Worm (Caenorhabditis elegans) whole organism, L3 larva: ENCODE measurements around the gene F41E6.12.

Experiments used
- ZK546.5 ChIP-seq: sonication (generic microtip); optimal IDR thresholded peaks from 2 replicates; lab custom pipeline; 2017; ENCODE audit warnings: missing biosample characterization, missing genetic modification characterization
- aly-2 ChIP-seq: fragments of 150-350 bp; optimal IDR thresholded peaks from 2 replicates; lab custom pipeline; 2014; ENCODE audit warnings: missing biosample characterization, missing genetic modification characterization
- daf-12 ChIP-seq: fragments of 150-350 bp; optimal IDR thresholded peaks from 2 replicates; lab custom pipeline; 2014; ENCODE audit warnings: missing biosample characterization, missing genetic modification reagents, missing genetic modification characterization
- egl-5 ChIP-seq: fragments of 150-350 bp; optimal IDR thresholded peaks from 2 replicates; lab custom pipeline; 2017; ENCODE audit warnings: missing biosample characterization, missing genetic modification reagents, missing genetic modification characterization, inconsistent platforms
- elt-1 ChIP-seq: fragments of 150-350 bp; optimal IDR thresholded peaks from 2 replicates; lab custom pipeline; 2014; ENCODE audit warnings: missing biosample characterization, missing genetic modification characterization
- elt-2 ChIP-seq: sonication (generic microtip); optimal IDR thresholded peaks from 2 replicates; lab custom pipeline; 2016; ENCODE audit warnings: missing genetic modification reagents, mild to moderate bottlenecking, missing genetic modification characterization, missing compliant biosample characterization
- elt-3 ChIP-seq, 3 experiments: fragments of 150-350 bp in 1 of 3; sonication (generic microtip) in 2 of 3; optimal IDR thresholded peaks; 2 replicates in 2 of 3; 4 replicates in 1 of 3; lab custom pipeline; 2014 to 2017; ENCODE audit warnings: missing biosample characterization in 3 of 3, missing genetic modification characterization in 3 of 3
- eor-1 ChIP-seq, 2 experiments: fragments of 150-350 bp; optimal IDR thresholded peaks; 2 replicates each; lab custom pipeline; 2014 to 2018; ENCODE audit warnings: missing biosample characterization in 2 of 2, missing genetic modification characterization in 2 of 2
- fkh-2 ChIP-seq: fragments of 150-350 bp; optimal IDR thresholded peaks from 2 replicates; lab custom pipeline; 2014; ENCODE audit warnings: missing biosample characterization, missing genetic modification reagents, missing genetic modification characterization
- jun-1 ChIP-seq: fragments of 150-350 bp; optimal IDR thresholded peaks from 2 replicates; lab custom pipeline; 2014; ENCODE audit warnings: missing biosample characterization, missing genetic modification reagents, missing genetic modification characterization
- lin-15B ChIP-seq: fragments of 150-350 bp; optimal IDR thresholded peaks from 2 replicates; lab custom pipeline; 2014; ENCODE audit warnings: missing biosample characterization, missing genetic modification characterization
- lin-39 ChIP-seq: fragments of 150-350 bp; optimal IDR thresholded peaks from 2 replicates; lab custom pipeline; 2018; ENCODE audit warnings: missing biosample characterization, missing genetic modification reagents, missing genetic modification characterization
- lsy-12 ChIP-seq: sonication (generic microtip); optimal IDR thresholded peaks from 2 replicates; lab custom pipeline; 2016; ENCODE audit warnings: mild to moderate bottlenecking, missing genetic modification characterization, missing compliant biosample characterization
- mml-1 ChIP-seq: fragments of 150-350 bp; sonication (generic microtip); optimal IDR thresholded peaks from 3 replicates; lab custom pipeline; 2014; ENCODE audit warnings: missing biosample characterization, missing genetic modification characterization
- nfya-1 ChIP-seq: sonication (generic microtip); optimal IDR thresholded peaks from 2 replicates; lab custom pipeline; 2017; ENCODE audit warnings: missing genetic modification characterization, mild to moderate bottlenecking, missing compliant biosample characterization, antibody characterized with exemption, moderate library complexity; ENCODE audit not compliant: insufficient read depth
- nhr-12 ChIP-seq: fragments of 150-350 bp; optimal IDR thresholded peaks from 2 replicates; lab custom pipeline; 2014; ENCODE audit warnings: missing biosample characterization, missing genetic modification characterization
- nhr-23 ChIP-seq: fragments of 150-350 bp; optimal IDR thresholded peaks from 2 replicates; lab custom pipeline; 2014; ENCODE audit warnings: missing biosample characterization, missing genetic modification reagents, missing genetic modification characterization
- nhr-25 ChIP-seq: sonication (generic microtip); optimal IDR thresholded peaks from 2 replicates; lab custom pipeline; 2017; ENCODE audit warnings: missing biosample characterization, missing genetic modification characterization
- nhr-28 ChIP-seq: fragments of 150-350 bp; optimal IDR thresholded peaks from 2 replicates; lab custom pipeline; 2014; ENCODE audit warnings: missing biosample characterization, missing genetic modification characterization
- nhr-76 ChIP-seq: fragments of 150-350 bp; sonication (generic microtip); optimal IDR thresholded peaks from 5 replicates; lab custom pipeline; 2014; ENCODE audit warnings: missing biosample characterization, missing genetic modification characterization
- pha-4 ChIP-seq: fragments of 150-350 bp; optimal IDR thresholded peaks from 2 replicates; lab custom pipeline; 2014; ENCODE audit warnings: missing biosample characterization, missing genetic modification reagents, missing genetic modification characterization
- pqm-1 ChIP-seq: fragments of 150-350 bp; optimal IDR thresholded peaks from 2 replicates; lab custom pipeline; 2017; ENCODE audit warnings: missing biosample characterization, missing genetic modification characterization, inconsistent platforms
- sea-2 ChIP-seq: fragments of 150-350 bp; sonication (generic microtip); optimal IDR thresholded peaks from 4 replicates; lab custom pipeline; 2014; ENCODE audit warnings: missing biosample characterization, missing genetic modification reagents, missing genetic modification characterization
- skn-1 ChIP-seq: fragments of 150-350 bp; optimal IDR thresholded peaks from 2 replicates; lab custom pipeline; 2014; ENCODE audit warnings: missing biosample characterization, missing genetic modification characterization
- tbx-2 ChIP-seq: sonication (generic microtip); optimal IDR thresholded peaks from 2 replicates; lab custom pipeline; 2016; ENCODE audit warnings: mild to moderate bottlenecking, missing genetic modification characterization, missing compliant biosample characterization
- unc-62 ChIP-seq: fragments of 150-350 bp; sonication (generic microtip); optimal IDR thresholded peaks from 4 replicates; lab custom pipeline; 2014; ENCODE audit warnings: missing biosample characterization, missing genetic modification reagents, missing genetic modification characterization
- zag-1 ChIP-seq: fragments of 150-350 bp; optimal IDR thresholded peaks from 2 replicates; lab custom pipeline; 2014; ENCODE audit warnings: missing biosample characterization, missing genetic modification characterization
- ztf-11 ChIP-seq: fragments of 150-350 bp; optimal IDR thresholded peaks from 2 replicates; lab custom pipeline; 2014; ENCODE audit warnings: missing biosample characterization, missing genetic modification characterization
- ztf-4 ChIP-seq: fragments of 150-350 bp; optimal IDR thresholded peaks from 2 replicates; lab custom pipeline; 2014; ENCODE audit warnings: missing biosample characterization, missing genetic modification characterization

F41E6.12 gene

DNA sequence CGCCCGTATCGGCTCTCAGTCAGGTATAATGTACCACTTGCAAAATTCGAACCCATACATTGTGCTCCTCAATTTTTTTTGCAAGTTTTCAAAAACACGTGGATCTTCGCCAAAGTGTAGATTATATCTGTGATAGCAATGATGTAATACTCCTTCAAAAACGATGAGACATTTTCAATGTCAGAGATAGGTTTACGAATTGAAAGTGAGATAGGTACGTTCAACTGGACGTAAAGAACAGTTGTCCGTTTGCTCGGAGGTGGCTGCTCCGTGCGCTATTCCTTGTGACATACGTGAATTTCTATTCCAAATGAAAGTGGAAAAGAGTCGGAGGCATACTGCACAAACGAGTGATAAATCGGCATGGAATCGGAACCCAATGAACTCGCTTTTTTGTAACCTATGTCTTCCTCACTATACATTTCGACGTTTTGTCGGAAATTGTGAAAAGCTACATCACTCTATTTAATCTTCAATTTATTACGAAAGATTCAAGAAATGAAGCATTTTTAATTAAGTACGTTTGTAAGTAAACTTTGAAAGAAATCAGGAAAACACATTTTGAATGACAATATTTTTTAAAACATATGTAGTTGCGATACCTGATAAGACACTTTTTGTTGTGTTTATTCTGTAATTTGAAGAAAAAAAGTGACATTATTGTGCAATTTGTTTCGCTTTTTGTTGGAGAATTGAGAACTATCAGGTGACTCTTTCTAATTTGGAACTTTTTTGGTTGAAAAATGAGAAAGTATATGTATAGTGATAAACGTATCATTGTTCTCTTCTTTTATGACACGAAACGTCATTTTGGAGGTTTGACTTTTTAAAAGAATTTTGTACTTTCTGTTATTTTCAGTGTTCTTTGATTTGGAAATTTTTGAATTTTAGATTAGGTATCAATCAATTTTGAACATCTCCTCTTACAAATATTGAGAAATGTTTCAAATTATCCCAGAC lies 25.8 kb upstream of the F41E6.12 start:
- peak; percentile 90 for TF ChIP-seq elt-2 (tag; lab: Kevin White, UChicago)
- TF ChIP-seq unc-62 (GFP tag; lab: Kevin White, UChicago), result no peak
- no peak for TF ChIP-seq sea-2 (GFP tag; lab: Kevin White, UChicago)
- no peak for TF ChIP-seq egl-5 (tag; lab: Kevin White, UChicago)
- no peak for TF ChIP-seq nhr-12
- TF ChIP-seq daf-12, result no peak
- TF ChIP-seq pha-4 (tag; lab: Kevin White, UChicago), result peak; percentile 45
- TF ChIP-seq tbx-2 (tag; lab: Kevin White, UChicago), result no peak
- peak; percentile 83 for TF ChIP-seq pqm-1
- no peak for TF ChIP-seq nhr-23
- TF ChIP-seq mml-1 (tag; lab: Kevin White, UChicago), result no peak
- peak; percentile 73 for TF ChIP-seq jun-1 (tag; lab: Kevin White, UChicago)
- TF ChIP-seq lin-39 (tag; lab: Kevin White, UChicago), result peak; percentile 26
- peak; percentile 62 for TF ChIP-seq nhr-76 (tag; lab: Kevin White, UChicago)
- TF ChIP-seq ztf-11 (tag; lab: Kevin White, UChicago), result no peak
- TF ChIP-seq nfya-1 (tag; lab: Kevin White, UChicago), result peak; percentile 18
- no peak for TF ChIP-seq nhr-25
- no peak for TF ChIP-seq lin-15B (tag; lab: Kevin White, UChicago)
- TF ChIP-seq eor-1 (tag; optimal IDR thresholded peaks at IDR 0.05; lab: Kevin White, UChicago), result no peak

DNA sequence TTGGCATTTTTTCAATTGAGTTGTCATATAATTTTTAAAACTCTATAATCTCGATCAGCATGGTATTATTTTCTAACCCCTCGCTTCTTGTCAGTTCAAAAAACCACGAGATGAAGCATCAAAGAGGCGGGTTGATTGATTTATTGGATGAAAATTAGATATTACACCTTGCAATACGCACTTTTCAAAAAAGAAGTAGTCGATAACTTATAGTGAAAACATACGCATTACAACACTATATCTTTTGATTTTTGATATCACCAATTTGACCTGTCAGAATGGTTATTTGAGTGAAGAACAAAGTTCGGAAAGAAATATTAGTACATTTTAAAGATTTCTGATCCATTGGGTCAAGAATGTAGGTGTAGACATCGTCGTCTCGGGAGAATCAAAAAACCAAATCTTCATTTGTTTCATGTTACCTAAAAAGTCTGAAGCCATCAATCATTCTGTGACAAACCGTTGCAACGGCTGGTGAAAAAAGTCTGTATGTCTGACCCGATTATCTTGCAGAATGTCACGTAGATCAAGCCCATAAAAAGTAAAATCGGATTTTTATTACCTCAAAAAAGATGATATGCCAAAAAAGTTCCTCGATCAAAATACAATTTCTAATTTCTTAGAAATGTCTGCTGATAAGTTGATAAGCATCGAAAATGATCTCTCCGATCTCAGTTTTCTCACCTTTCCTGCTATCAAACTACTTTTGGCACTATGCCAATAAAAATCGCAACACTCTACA lies 24.3 kb upstream of the F41E6.12 start:
- TF ChIP-seq fkh-2 (tag; lab: Kevin White, UChicago), result no peak
- TF ChIP-seq tbx-2 (tag; lab: Kevin White, UChicago), result no peak
- peak; percentile 82 for TF ChIP-seq elt-2 (tag; lab: Kevin White, UChicago)
- peak; percentile 19 for TF ChIP-seq nhr-76 (tag; lab: Kevin White, UChicago)
- TF ChIP-seq pqm-1, result peak; percentile 71
- peak; percentile 55 for TF ChIP-seq nhr-25
- peak; percentile 81 for TF ChIP-seq unc-62 (GFP tag; lab: Kevin White, UChicago)
- peak in 2 of 3 experiments; percentile 34 to 80 for TF ChIP-seq elt-3 (tag; optimal IDR thresholded peaks at IDR 0.05; lab: Kevin White, UChicago)
- TF ChIP-seq nfya-1 (tag; lab: Kevin White, UChicago), result peak; percentile 22
- TF ChIP-seq nhr-23, result peak; percentile 75
- TF ChIP-seq elt-1 (tag; lab: Kevin White, UChicago), result no peak

DNA sequence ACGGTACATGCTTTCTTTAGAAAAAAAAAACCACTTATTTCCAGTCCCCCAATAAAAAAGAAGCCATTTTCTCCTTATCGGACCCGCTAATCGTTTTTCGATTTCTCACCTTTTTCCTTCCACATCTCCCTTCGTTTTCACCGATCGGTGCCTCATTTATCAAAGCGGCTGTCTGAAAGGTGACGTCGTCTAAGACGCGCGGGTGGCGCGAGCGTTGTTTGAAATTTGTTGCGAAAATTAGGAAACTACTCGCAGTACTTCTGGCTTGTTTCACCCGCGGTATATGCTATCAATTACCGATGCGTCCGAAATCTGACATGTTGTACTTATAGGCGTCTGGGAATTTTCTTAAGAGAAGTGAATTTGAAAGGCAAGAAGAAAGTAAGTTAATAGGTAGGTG lies 23.2 kb upstream of the F41E6.12 start:
- TF ChIP-seq elt-1 (tag; lab: Kevin White, UChicago) (peak; percentile 67), ztf-4 (tag; lab: Kevin White, UChicago) (no peak), nhr-25 (peak; percentile 84), nhr-23 (peak; percentile 4), lin-39 (tag; lab: Kevin White, UChicago) (peak; percentile 77), ZK546.5 (no peak), zag-1 (no peak), nhr-28 (tag; lab: Kevin White, UChicago) (no peak), unc-62 (GFP tag; lab: Kevin White, UChicago) (peak; percentile 65)

DNA sequence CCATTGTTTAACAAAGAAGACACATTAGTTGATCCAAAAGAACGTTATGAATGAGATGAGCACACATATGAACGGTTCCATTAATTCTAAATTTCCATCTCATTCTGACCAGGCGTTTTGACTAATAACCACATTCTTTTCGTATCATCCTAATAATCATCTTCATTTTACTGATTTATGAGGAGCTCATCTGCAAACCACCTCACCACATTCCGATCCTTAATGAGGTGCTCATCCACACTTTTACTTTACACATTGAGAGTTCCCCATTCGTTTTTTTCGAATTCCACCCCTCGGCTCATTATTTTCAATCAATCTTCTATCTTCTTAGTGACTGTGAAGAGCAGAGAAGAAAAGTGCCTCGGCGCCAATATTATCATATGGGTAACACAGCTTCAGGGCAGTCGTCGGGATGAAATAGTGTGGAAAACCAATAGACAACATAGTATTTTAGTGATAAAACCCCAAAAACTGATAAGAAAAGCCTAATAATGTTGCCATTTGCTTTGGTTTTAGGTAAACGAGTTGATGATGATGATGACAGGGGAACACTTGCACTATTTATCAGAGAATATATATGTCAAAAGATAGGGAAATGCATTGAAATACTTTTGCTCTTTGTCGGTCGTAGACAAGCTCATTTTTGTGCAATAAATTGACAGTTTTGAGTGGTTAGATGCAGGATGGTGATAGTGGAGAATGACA lies 22.2 kb upstream of the F41E6.12 start:
- TF ChIP-seq elt-2 (tag; lab: Kevin White, UChicago) (peak; percentile 100), pha-4 (tag; lab: Kevin White, UChicago) (peak; percentile 75), jun-1 (tag; lab: Kevin White, UChicago) (peak; percentile 87), lsy-12 (tag; lab: Kevin White, UChicago) (peak; percentile 33), skn-1 (peak; percentile 86), aly-2 (tag; lab: Kevin White, UChicago) (no peak), nhr-28 (tag; lab: Kevin White, UChicago) (no peak), pqm-1 (peak; percentile 100), nhr-12 (no peak)
